Fruit fly (Drosophila melanogaster) whole organism, embryonic: ENCODE measurements around the gene CG5909.

Experiments used
- ATbp ChIP-seq: fragments of 200-800 bp; sonication (Bioruptor generic); optimal IDR thresholded peaks from 2 replicates; lab custom pipeline; 2017; ENCODE audit warnings: missing biosample characterization, mild to moderate bottlenecking, missing genetic modification characterization, missing genetic modification reagents
- Antp ChIP-seq: fragments of 200-800 bp; sonication (Bioruptor generic); optimal IDR thresholded peaks from 3 replicates; lab custom pipeline; 2016; ENCODE audit warnings: missing biosample characterization, missing genetic modification characterization
- Atf-2 ChIP-seq: fragments of 200-800 bp; sonication (Bioruptor generic); optimal IDR thresholded peaks from 2 replicates; lab custom pipeline; 2016; ENCODE audit warnings: missing biosample characterization, missing genetic modification characterization
- CG11504 ChIP-seq: fragments of 200-800 bp; sonication (Bioruptor generic); optimal IDR thresholded peaks from 3 replicates; lab custom pipeline; 2019; ENCODE audit warnings: missing biosample characterization, mild to moderate bottlenecking, missing genetic modification characterization, moderate library complexity
- CG1233 ChIP-seq: fragments of 200-800 bp; sonication (Bioruptor generic); optimal IDR thresholded peaks from 4 replicates; lab custom pipeline; 2018; ENCODE audit warnings: missing biosample characterization, mild to moderate bottlenecking, missing genetic modification characterization
- CG13123 ChIP-seq: fragments of 200-800 bp; sonication (Bioruptor generic); optimal IDR thresholded peaks from 2 replicates; lab custom pipeline; 2016; ENCODE audit warnings: missing biosample characterization, missing genetic modification characterization
- CG13296 ChIP-seq: fragments of 200-800 bp; sonication (Bioruptor generic); optimal IDR thresholded peaks from 3 replicates; lab custom pipeline; 2018; ENCODE audit warnings: missing biosample characterization, mild to moderate bottlenecking, missing genetic modification characterization
- CG1529 ChIP-seq: fragments of 200-800 bp; sonication (Bioruptor generic); optimal IDR thresholded peaks from 3 replicates; lab custom pipeline; 2018; ENCODE audit warnings: missing biosample characterization, missing genetic modification characterization
- CG1792 ChIP-seq: fragments of 200-800 bp; sonication (Bioruptor generic); optimal IDR thresholded peaks from 2 replicates; lab custom pipeline; 2016; ENCODE audit warnings: missing biosample characterization, missing genetic modification characterization
- CG18599 ChIP-seq: fragments of 200-800 bp; sonication (Bioruptor generic); optimal IDR thresholded peaks from 3 replicates; lab custom pipeline; 2017; ENCODE audit warnings: missing biosample characterization, missing genetic modification characterization, mild to moderate bottlenecking, moderate library complexity, missing genetic modification reagents
- CG2116 ChIP-seq: fragments of 200-800 bp; sonication (Bioruptor generic); optimal IDR thresholded peaks from 3 replicates; lab custom pipeline; 2018; ENCODE audit warnings: missing biosample characterization, mild to moderate bottlenecking, missing genetic modification characterization
- CG2199 ChIP-seq: fragments of 200-800 bp; sonication (Bioruptor generic); IDR thresholded peaks from 3 replicates; pipeline ENCODE4 v1.3.6; 2022; ENCODE audit warnings: missing biosample characterization, missing genetic modification characterization
- CG2712 ChIP-seq: fragments of 200-800 bp; optimal IDR thresholded peaks from 3 replicates; lab custom pipeline; 2019; ENCODE audit warnings: missing biosample characterization, mild to moderate bottlenecking, missing genetic modification characterization, moderate library complexity
- CG3065 ChIP-seq: fragments of 200-800 bp; sonication (Bioruptor generic); optimal IDR thresholded peaks from 2 replicates; lab custom pipeline; 2016; ENCODE audit warnings: missing biosample characterization, missing genetic modification characterization
- CG31441 ChIP-seq: fragments of 200-800 bp; sonication (Bioruptor generic); IDR thresholded peaks from 2 replicates; pipeline ENCODE4 v1.3.6; 2022; ENCODE audit warnings: missing biosample characterization, missing genetic modification characterization
- CG4360 ChIP-seq: fragments of 200-800 bp; sonication (Bioruptor generic); IDR thresholded peaks from 2 replicates; pipeline ENCODE4 v1.3.6; 2022; ENCODE audit warnings: missing biosample characterization, missing genetic modification characterization
- CG6689 ChIP-seq: fragments of 200-800 bp; sonication (Bioruptor generic); IDR thresholded peaks from 2 replicates; pipeline ENCODE4 v1.3.6; 2022; ENCODE audit warnings: missing biosample characterization, missing genetic modification characterization
- CG7786 ChIP-seq: fragments of 200-800 bp; sonication (Bioruptor generic); optimal IDR thresholded peaks from 2 replicates; lab custom pipeline; 2016; ENCODE audit warnings: missing biosample characterization, missing genetic modification characterization
- CG8089 ChIP-seq: fragments of 200-800 bp; sonication (Bioruptor generic); optimal IDR thresholded peaks from 3 replicates; lab custom pipeline; 2016; ENCODE audit warnings: missing biosample characterization, missing genetic modification characterization
- CG9876 ChIP-seq: fragments of 200-800 bp; sonication (Bioruptor generic); optimal IDR thresholded peaks from 2 replicates; lab custom pipeline; 2016; ENCODE audit warnings: missing biosample characterization, missing genetic modification characterization
- D ChIP-seq, 2 experiments: fragments of 200-800 bp in 1 of 2; fragments of >200 bp in 1 of 2; sonication (Bioruptor generic) in 1 of 2; optimal IDR thresholded peaks; 2 replicates in 1 of 2; 3 replicates in 1 of 2; lab custom pipeline; 2017; ENCODE audit warnings: mild to moderate bottlenecking in 1 of 2, missing biosample characterization in 1 of 2, missing genetic modification characterization in 1 of 2, missing genetic modification reagents in 1 of 2
- D19A ChIP-seq: fragments of 200-800 bp; optimal IDR thresholded peaks from 3 replicates; lab custom pipeline; 2019; ENCODE audit warnings: missing biosample characterization, mild to moderate bottlenecking, missing genetic modification characterization, moderate library complexity
- Dad ChIP-seq: fragments of 200-800 bp; sonication (Bioruptor generic); optimal IDR thresholded peaks from 3 replicates; lab custom pipeline; 2016; ENCODE audit warnings: missing biosample characterization, missing genetic modification characterization
- Eip74EF ChIP-seq, 2 experiments: fragments of 200-800 bp in 1 of 2; fragments of >200 bp in 1 of 2; sonication (Bioruptor generic) in 1 of 2; optimal IDR thresholded peaks; 2 replicates each; lab custom pipeline; 2017 to 2019; ENCODE audit warnings: missing biosample characterization in 2 of 2, missing genetic modification characterization in 2 of 2, mild to moderate bottlenecking in 1 of 2, moderate library complexity in 1 of 2
- Fer2 ChIP-seq: fragments of 200-800 bp; sonication (Bioruptor generic); optimal IDR thresholded peaks from 2 replicates; lab custom pipeline; 2018; ENCODE audit warnings: missing biosample characterization, mild to moderate bottlenecking, missing genetic modification characterization, moderate library complexity
- Gsc ChIP-seq: fragments of 200-800 bp; sonication (Bioruptor generic); IDR thresholded peaks from 2 replicates; pipeline ENCODE4 v1.3.6; 2022; ENCODE audit warnings: missing biosample characterization, missing genetic modification characterization
- Hr39 ChIP-seq: fragments of >200 bp; optimal IDR thresholded peaks from 2 replicates; lab custom pipeline; 2017
- Hr78 ChIP-seq, 2 experiments: fragments of 200-800 bp in 1 of 2; fragments of >200 bp in 1 of 2; sonication (Bioruptor generic) in 1 of 2; optimal IDR thresholded peaks; 2 replicates each; lab custom pipeline; 2017 to 2019; ENCODE audit warnings: missing biosample characterization in 2 of 2, missing genetic modification characterization in 2 of 2, mild to moderate bottlenecking in 1 of 2, moderate library complexity in 1 of 2
- NC2β ChIP-seq: fragments of 200-800 bp; sonication (Bioruptor generic); optimal IDR thresholded peaks from 2 replicates; lab custom pipeline; 2016; ENCODE audit warnings: missing biosample characterization, missing genetic modification characterization
- Optix ChIP-seq: fragments of 200-800 bp; sonication (Bioruptor generic); IDR thresholded peaks from 3 replicates; pipeline ENCODE4 v1.3.6; 2022; ENCODE audit warnings: missing biosample characterization, missing genetic modification characterization
- Rfx ChIP-seq: fragments of 200-800 bp; sonication (Bioruptor generic); IDR thresholded peaks from 2 replicates; pipeline ENCODE4 v1.3.6; 2022; ENCODE audit warnings: missing biosample characterization, missing genetic modification characterization
- bigmax ChIP-seq: fragments of 200-800 bp; sonication (Bioruptor generic); optimal IDR thresholded peaks from 2 replicates; lab custom pipeline; 2018; ENCODE audit warnings: missing biosample characterization, mild to moderate bottlenecking, missing genetic modification characterization
- dpn ChIP-seq, 2 experiments: fragments of 200-800 bp; sonication (Bioruptor generic); optimal IDR thresholded peaks; 3 replicates each; lab custom pipeline; 2016; ENCODE audit warnings: missing biosample characterization in 2 of 2, missing genetic modification characterization in 2 of 2
- dysf ChIP-seq: fragments of 200-800 bp; sonication (Bioruptor generic); IDR thresholded peaks from 3 replicates; pipeline ENCODE4 v1.3.6; 2022; ENCODE audit warnings: missing biosample characterization, missing genetic modification characterization
- fd102C ChIP-seq: fragments of 200-800 bp; sonication (Bioruptor generic); optimal IDR thresholded peaks from 2 replicates; lab custom pipeline; 2018; ENCODE audit warnings: missing biosample characterization, mild to moderate bottlenecking, missing genetic modification characterization, moderate library complexity
- ftz-f1 ChIP-seq: fragments of 200-800 bp; sonication (Bioruptor generic); optimal IDR thresholded peaks from 2 replicates; lab custom pipeline; 2016; ENCODE audit warnings: missing biosample characterization, missing genetic modification characterization
- gcm2 ChIP-seq: fragments of 200-800 bp; sonication (Bioruptor generic); optimal IDR thresholded peaks from 2 replicates; lab custom pipeline; 2016; ENCODE audit warnings: missing biosample characterization, missing genetic modification characterization
- gem ChIP-seq: fragments of 200-800 bp; sonication (Bioruptor generic); optimal IDR thresholded peaks from 2 replicates; lab custom pipeline; 2019; ENCODE audit warnings: missing biosample characterization, mild to moderate bottlenecking, missing genetic modification characterization, moderate library complexity
- gsb ChIP-seq: fragments of 200-800 bp; sonication (Bioruptor generic); IDR thresholded peaks from 2 replicates; pipeline ENCODE4 v1.3.6; 2022; ENCODE audit warnings: missing biosample characterization, missing genetic modification characterization
- jigr1 ChIP-seq: fragments of 200-800 bp; sonication (Bioruptor generic); IDR thresholded peaks from 3 replicates; pipeline ENCODE4 v1.3.6; 2022; ENCODE audit warnings: missing biosample characterization, missing genetic modification characterization
- knrl ChIP-seq: fragments of 200-800 bp; sonication (Bioruptor generic); IDR thresholded peaks from 3 replicates; pipeline ENCODE4 v1.3.6; 2022; ENCODE audit warnings: missing biosample characterization, missing genetic modification characterization; ENCODE audit not compliant: partially characterized antibody
- lab ChIP-seq: fragments of 200-800 bp; sonication (Bioruptor generic); optimal IDR thresholded peaks from 3 replicates; lab custom pipeline; 2017; ENCODE audit warnings: missing biosample characterization, missing genetic modification characterization, mild to moderate bottlenecking, moderate library complexity, missing genetic modification reagents
- mam ChIP-seq: fragments of 200-800 bp; sonication (Bioruptor generic); optimal IDR thresholded peaks from 3 replicates; lab custom pipeline; 2016; ENCODE audit warnings: missing biosample characterization, missing genetic modification characterization
- nau ChIP-seq: fragments of 200-800 bp; sonication (Bioruptor generic); optimal IDR thresholded peaks from 3 replicates; lab custom pipeline; 2017; ENCODE audit warnings: missing biosample characterization, mild to moderate bottlenecking, missing genetic modification characterization, missing genetic modification reagents
- pzg ChIP-seq: fragments of 200-800 bp; sonication (Bioruptor generic); optimal IDR thresholded peaks from 3 replicates; lab custom pipeline; 2018; ENCODE audit warnings: missing biosample characterization, mild to moderate bottlenecking, missing genetic modification characterization, moderate library complexity
- scrt ChIP-seq: fragments of 200-800 bp; sonication (Bioruptor generic); optimal IDR thresholded peaks from 2 replicates; lab custom pipeline; 2018; ENCODE audit warnings: missing biosample characterization, mild to moderate bottlenecking, missing genetic modification characterization, moderate library complexity
- ssp ChIP-seq: fragments of 200-800 bp; sonication (Bioruptor generic); IDR thresholded peaks from 2 replicates; pipeline ENCODE4 v1.3.6; 2022; ENCODE audit warnings: missing biosample characterization, missing genetic modification characterization
- stwl ChIP-seq: fragments of 200-800 bp; sonication (Bioruptor generic); optimal IDR thresholded peaks from 3 replicates; lab custom pipeline; 2018; ENCODE audit warnings: missing biosample characterization, mild to moderate bottlenecking, missing genetic modification characterization, moderate library complexity
- trh ChIP-seq: fragments of 200-800 bp; sonication (Bioruptor generic); optimal IDR thresholded peaks from 2 replicates; lab custom pipeline; 2016; ENCODE audit warnings: missing biosample characterization, missing genetic modification characterization
- z ChIP-seq: fragments of 200-800 bp; sonication (Bioruptor generic); IDR thresholded peaks from 3 replicates; pipeline ENCODE4 v1.3.6; 2022; ENCODE audit warnings: missing biosample characterization, missing genetic modification characterization

Gene CG5909

dm6 chr3R:27137914-27138323 is 23.0 kb upstream of the CG5909 start (continued):
- TF ChIP-seq CG18599 (peak; percentile 35), CG2199 (GFP tag; lab: Robert Waterston, UW) (peak; percentile 64; the same call in 1 of the 3 replicates), dpn (GFP tag; optimal IDR thresholded peaks at IDR 0.05; lab: Kevin White, UChicago) (peak in 1 of 2 experiments; percentile 17), D19A (tag; lab: Kevin White, UChicago) (peak; percentile 42), Eip74EF (GFP tag; optimal IDR thresholded peaks at IDR 0.05; lab: Kevin White, UChicago) (peak in 1 of 2 experiments; percentile 52), CG2712 (peak; percentile 19), CG4360 (peak; percentile 91), CG9876 (peak; percentile 33), CG31441 (GFP tag; lab: Robert Waterston, UW) (peak; percentile 41), Gsc (no peak)

dm6 chr3R:27138700-27139099 is 22.3 kb upstream of the CG5909 start:
- TF ChIP-seq dysf (GFP tag; lab: Robert Waterston, UW) (no peak), CG31441 (GFP tag; lab: Robert Waterston, UW) (no peak), CG11504 (no peak), CG2116 (no peak), CG3065 (no peak), lab (GFP tag; lab: Kevin White, UChicago) (no peak), NC2β (no peak), bigmax (GFP tag; lab: Kevin White, UChicago) (no peak), CG13123 (GFP tag; lab: Kevin White, UChicago) (no peak), gcm2 (GFP tag; lab: Kevin White, UChicago) (no peak), fd102C (no peak), CG1233 (GFP tag; lab: Kevin White, UChicago) (no peak), mam (GFP tag; lab: Kevin White, UChicago) (no peak)

DNA sequence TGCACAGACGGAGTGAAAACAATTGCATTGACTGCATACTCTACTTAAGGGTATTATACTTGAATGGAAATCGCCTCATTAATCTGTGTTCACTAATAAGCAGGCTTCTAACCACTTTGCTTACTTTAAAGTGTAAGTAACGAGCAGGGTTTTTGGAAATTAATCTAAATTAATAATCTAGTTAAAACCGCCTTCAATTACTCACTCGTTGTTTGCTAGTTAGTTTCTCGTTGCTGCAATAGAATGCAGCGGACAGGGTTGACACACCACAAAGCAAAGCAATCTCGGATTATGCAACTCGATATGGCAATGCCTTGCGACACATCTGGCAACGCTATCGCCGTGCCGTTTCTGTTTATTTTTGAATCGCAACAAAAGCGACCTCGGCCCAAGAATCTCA is 21.0 kb upstream of the CG5909 start:
- TF ChIP-seq jigr1 (GFP tag; lab: Robert Waterston, UW): no peak
- TF ChIP-seq ATbp (GFP tag; lab: Kevin White, UChicago): peak; percentile 7
- TF ChIP-seq trh (GFP tag; lab: Kevin White, UChicago): no peak
- TF ChIP-seq Hr39 (lab: Kevin White, UChicago): no peak
- no peak for TF ChIP-seq Atf-2
- TF ChIP-seq pzg: no peak
- no peak for TF ChIP-seq nau
- TF ChIP-seq ssp (GFP tag; lab: Robert Waterston, UW): no peak
- no peak for TF ChIP-seq CG1529
- no peak for TF ChIP-seq z (GFP tag; lab: Robert Waterston, UW)
- no peak for TF ChIP-seq CG8089
- no peak for TF ChIP-seq D (optimal IDR thresholded peaks at IDR 0.05; lab: Kevin White, UChicago)
- no peak for TF ChIP-seq D (GFP tag; optimal IDR thresholded peaks at IDR 0.05; lab: Kevin White, UChicago)
- no peak for TF ChIP-seq Rfx (GFP tag; lab: Robert Waterston, UW)
- no peak for TF ChIP-seq gsb (GFP tag; lab: Robert Waterston, UW)
- TF ChIP-seq Dad: no peak
- no peak for TF ChIP-seq CG6689 (GFP tag; lab: Robert Waterston, UW)
- no peak for TF ChIP-seq ftz-f1 (GFP tag; lab: Kevin White, UChicago)
- TF ChIP-seq CG7786 (GFP tag; lab: Kevin White, UChicago): no peak
- TF ChIP-seq CG13296 (GFP tag; lab: Kevin White, UChicago): no peak
- TF ChIP-seq Hr78 (GFP tag; optimal IDR thresholded peaks at IDR 0.05; lab: Kevin White, UChicago): peak in 1 of 2 experiments; percentile 21
- TF ChIP-seq CG2199 (GFP tag; lab: Robert Waterston, UW): no peak
- TF ChIP-seq scrt (GFP tag; lab: Kevin White, UChicago): no peak
- peak; percentile 37 for TF ChIP-seq gem
- TF ChIP-seq Antp (GFP tag; lab: Kevin White, UChicago): no peak
- no peak for TF ChIP-seq Optix (GFP tag; lab: Robert Waterston, UW)
- TF ChIP-seq CG1792 (GFP tag; lab: Kevin White, UChicago): no peak
- TF ChIP-seq Fer2 (tag; lab: Kevin White, UChicago): no peak
- no peak for TF ChIP-seq knrl (GFP tag; lab: Robert Waterston, UW)
- peak; percentile 100 for TF ChIP-seq stwl (tag; lab: Kevin White, UChicago)
